Worm (Caenorhabditis elegans) whole organism, L4/young adult: ENCODE measurements around the gene dkf-2.

Experiments used
- dao-5 ChIP-seq: sonication (generic microtip); optimal IDR thresholded peaks from 2 replicates; lab custom pipeline; 2016; ENCODE audit warnings: missing genotype, missing genetic modification characterization, moderate library complexity, missing compliant biosample characterization
- him-1 ChIP-seq: sonication (generic microtip); optimal IDR thresholded peaks from 2 replicates; lab custom pipeline; 2016; ENCODE audit warnings: missing genotype, missing genetic modification reagents, missing genetic modification characterization, missing compliant biosample characterization

DNA sequence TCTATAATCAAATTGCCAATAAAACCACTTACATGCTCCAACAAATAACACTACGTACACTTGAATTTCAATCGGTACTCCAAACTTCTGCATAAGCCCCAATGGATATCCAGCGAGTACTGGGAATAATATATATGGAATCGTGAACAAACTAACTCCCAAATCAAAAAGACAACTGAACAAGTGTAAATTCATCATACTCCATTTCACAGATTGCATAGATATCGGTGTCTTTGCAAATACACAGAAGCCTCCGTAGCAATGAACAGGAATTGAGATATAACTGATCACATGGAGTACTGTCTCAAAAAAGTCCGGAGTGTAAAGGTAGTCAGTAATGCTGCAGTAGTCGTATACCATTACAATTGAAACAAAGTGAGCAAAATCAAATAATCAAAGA lies 82.0 kb downstream of the dkf-2 start, which contains the start of gene srh-214:
- TF ChIP-seq dao-5 (tag; lab: Kevin White, UChicago) = no peak
- no peak for TF ChIP-seq him-1 (tag; lab: Kevin White, UChicago)
